Fruit fly (Drosophila melanogaster) whole organism, larva: Measurements from ENCODE around the gene Uba5.

Source experiments
- noc ChIP-seq: fragments of 200-800 bp; sonication (Bioruptor generic); optimal IDR thresholded peaks from 3 replicates; lab custom pipeline; 2019; ENCODE audit warnings: missing biosample characterization, mild to moderate bottlenecking, missing genetic modification characterization, moderate library complexity

Uba5 gene

dm6 chrX:11531245-11531644 lies 47.9 kb downstream of the Uba5 start:
- TF ChIP-seq noc (tag; lab: Kevin White, UChicago), result no peak
